Fruit fly (Drosophila melanogaster) whole organism, embryonic: ENCODE data around the gene CG4467.

Experiments used
- BEAF-32 ChIP-seq: fragments of 200-800 bp; sonication (Bioruptor generic); optimal IDR thresholded peaks from 3 replicates; lab custom pipeline; 2017; ENCODE audit warnings: missing biosample characterization, missing genetic modification characterization, mild to moderate bottlenecking, moderate library complexity, missing genetic modification reagents
- Blimp-1 ChIP-seq: fragments of 200-800 bp; sonication (Bioruptor generic); optimal IDR thresholded peaks from 3 replicates; lab custom pipeline; 2018; ENCODE audit warnings: missing biosample characterization, missing genetic modification characterization, mild to moderate bottlenecking, moderate library complexity, missing genetic modification reagents
- CG10959 ChIP-seq: fragments of 200-800 bp; sonication (Bioruptor generic); IDR thresholded peaks from 2 replicates; pipeline ENCODE4 v1.3.6; 2022; ENCODE audit warnings: missing biosample characterization, missing genetic modification characterization
- CG10979 ChIP-seq: fragments of 200-800 bp; sonication (Bioruptor generic); optimal IDR thresholded peaks from 2 replicates; lab custom pipeline; 2018; ENCODE audit warnings: missing biosample characterization, mild to moderate bottlenecking, missing genetic modification characterization, moderate library complexity
- CG11093 ChIP-seq: fragments of 200-800 bp; sonication (Bioruptor generic); IDR thresholded peaks from 3 replicates; pipeline ENCODE4 v1.3.6; 2022; ENCODE audit warnings: missing biosample characterization, missing genetic modification characterization
- CG13894 ChIP-seq: fragments of 200-800 bp; sonication (Bioruptor generic); optimal IDR thresholded peaks from 3 replicates; lab custom pipeline; 2018; ENCODE audit warnings: missing biosample characterization, mild to moderate bottlenecking, missing genetic modification characterization, moderate library complexity
- CG17359 ChIP-seq: fragments of 200-800 bp; sonication (Bioruptor generic); optimal IDR thresholded peaks from 3 replicates; lab custom pipeline; 2018; ENCODE audit warnings: missing biosample characterization, mild to moderate bottlenecking, missing genetic modification characterization, moderate library complexity
- CG1832 ChIP-seq: fragments of 200-800 bp; sonication (Bioruptor generic); optimal IDR thresholded peaks from 2 replicates; lab custom pipeline; 2017; ENCODE audit warnings: missing biosample characterization, mild to moderate bottlenecking, missing genetic modification characterization, inconsistent platforms
- CG18764 ChIP-seq: fragments of 200-800 bp; sonication (Bioruptor generic); optimal IDR thresholded peaks from 3 replicates; lab custom pipeline; 2016; ENCODE audit warnings: missing biosample characterization, missing genetic modification characterization
- CG32767 ChIP-seq: fragments of 200-800 bp; sonication (Bioruptor generic); IDR thresholded peaks from 2 replicates; pipeline ENCODE4 v1.3.6; 2022; ENCODE audit warnings: missing biosample characterization, missing genetic modification characterization
- CG4360 ChIP-seq: fragments of 200-800 bp; sonication (Bioruptor generic); IDR thresholded peaks from 2 replicates; pipeline ENCODE4 v1.3.6; 2022; ENCODE audit warnings: missing biosample characterization, missing genetic modification characterization
- CG6254 ChIP-seq: fragments of 200-800 bp; sonication (Bioruptor generic); optimal IDR thresholded peaks from 3 replicates; lab custom pipeline; 2017; ENCODE audit warnings: mild to moderate bottlenecking, missing biosample characterization, missing genetic modification reagents, missing genetic modification characterization
- CG6813 ChIP-seq: fragments of 200-800 bp; sonication (Bioruptor generic); optimal IDR thresholded peaks from 2 replicates; lab custom pipeline; 2017; ENCODE audit warnings: missing biosample characterization, missing genetic modification characterization, mild to moderate bottlenecking, moderate library complexity, missing genetic modification reagents
- CG8388 ChIP-seq: fragments of 200-800 bp; sonication (Bioruptor generic); optimal IDR thresholded peaks from 2 replicates; lab custom pipeline; 2019; ENCODE audit warnings: missing biosample characterization, mild to moderate bottlenecking, missing genetic modification characterization, moderate library complexity
- CkIIα-i1 ChIP-seq: fragments of 200-800 bp; sonication (Bioruptor generic); IDR thresholded peaks from 2 replicates; pipeline ENCODE4 v1.3.6; 2022; ENCODE audit warnings: missing biosample characterization, missing genetic modification characterization
- Dll ChIP-seq: fragments of 200-800 bp; sonication (Bioruptor generic); IDR thresholded peaks from 4 replicates; pipeline ENCODE4 v1.3.6; 2022; ENCODE audit warnings: missing biosample characterization, missing genetic modification characterization; ENCODE audit not compliant: partially characterized antibody
- Drgx ChIP-seq: fragments of 200-800 bp; sonication (Bioruptor generic); IDR thresholded peaks from 2 replicates; pipeline ENCODE4 v1.3.6; 2022; ENCODE audit warnings: missing biosample characterization, missing genetic modification characterization
- Ets65A ChIP-seq: fragments of 200-800 bp; sonication (Bioruptor generic); peaks from one replicate; lab custom pipeline; 2016; ENCODE audit warnings: missing biosample characterization, missing genetic modification characterization
- H2.0 ChIP-seq: fragments of 200-800 bp; sonication (Bioruptor generic); IDR thresholded peaks from 2 replicates; pipeline ENCODE4 v1.3.6; 2022; ENCODE audit warnings: missing biosample characterization, missing genetic modification characterization
- Hand ChIP-seq: fragments of 200-800 bp; sonication (Bioruptor generic); optimal IDR thresholded peaks from 2 replicates; lab custom pipeline; 2017; ENCODE audit warnings: mild to moderate bottlenecking, missing biosample characterization, missing genetic modification reagents, missing genetic modification characterization
- HmgD ChIP-seq: fragments of 200-800 bp; sonication (Bioruptor generic); optimal IDR thresholded peaks from 3 replicates; lab custom pipeline; 2016; ENCODE audit warnings: missing biosample characterization, missing genetic modification characterization
- Hr3 ChIP-seq: fragments of 200-800 bp; sonication (Bioruptor generic); optimal IDR thresholded peaks from 3 replicates; lab custom pipeline; 2016; ENCODE audit warnings: missing biosample characterization, missing genetic modification characterization
- Med ChIP-seq: fragments of 200-800 bp; sonication (Bioruptor generic); peaks from one replicate; lab custom pipeline; 2016; ENCODE audit warnings: missing biosample characterization, missing genetic modification characterization, mild to moderate bottlenecking, inconsistent platforms, moderate library complexity
- Ptx1 ChIP-seq: fragments of 200-800 bp; sonication (Bioruptor generic); IDR thresholded peaks from 2 replicates; pipeline ENCODE4 v1.3.6; 2022; ENCODE audit warnings: missing biosample characterization, missing genetic modification characterization
- Usf ChIP-seq: fragments of 200-800 bp; sonication (Bioruptor generic); optimal IDR thresholded peaks from 2 replicates; lab custom pipeline; 2017; ENCODE audit warnings: missing genotype, missing biosample characterization, missing genetic modification characterization
- Xrp1 ChIP-seq: fragments of 200-800 bp; sonication (Bioruptor generic); IDR thresholded peaks from 2 replicates; pipeline ENCODE4 v1.3.6; 2022; ENCODE audit warnings: missing biosample characterization, missing genetic modification characterization
- bab2 ChIP-seq: fragments of 200-800 bp; sonication (Bioruptor generic); optimal IDR thresholded peaks from 2 replicates; lab custom pipeline; 2016; ENCODE audit warnings: missing biosample characterization, missing genetic modification characterization
- chm ChIP-seq: fragments of 200-800 bp; sonication (Bioruptor generic); IDR thresholded peaks from 2 replicates; pipeline ENCODE4 v1.3.6; 2022; ENCODE audit warnings: missing biosample characterization, missing genetic modification characterization
- croc ChIP-seq: fragments of 200-800 bp; sonication (Bioruptor generic); conservative IDR thresholded peaks from 3 replicates; pipeline ENCODE4 v1.3.6; 2022; ENCODE audit warnings: missing biosample characterization, missing genetic modification characterization
- dmrt11E ChIP-seq: fragments of 200-800 bp; sonication (Bioruptor generic); optimal IDR thresholded peaks from 3 replicates; lab custom pipeline; 2018; ENCODE audit warnings: missing biosample characterization, mild to moderate bottlenecking, missing genetic modification characterization, moderate library complexity
- dysf ChIP-seq: fragments of 200-800 bp; sonication (Bioruptor generic); IDR thresholded peaks from 3 replicates; pipeline ENCODE4 v1.3.6; 2022; ENCODE audit warnings: missing biosample characterization, missing genetic modification characterization
- exex ChIP-seq: fragments of 200-800 bp; sonication (Bioruptor generic); optimal IDR thresholded peaks from 4 replicates; lab custom pipeline; 2018; ENCODE audit warnings: missing biosample characterization, mild to moderate bottlenecking, missing genetic modification characterization, moderate library complexity
- gcm ChIP-seq: fragments of 200-800 bp; sonication (Bioruptor generic); optimal IDR thresholded peaks from 2 replicates; lab custom pipeline; 2019; ENCODE audit warnings: missing biosample characterization, mild to moderate bottlenecking, missing genetic modification characterization, moderate library complexity
- grau ChIP-seq: fragments of 200-800 bp; optimal IDR thresholded peaks from 3 replicates; lab custom pipeline; 2019; ENCODE audit warnings: missing biosample characterization, mild to moderate bottlenecking, missing genetic modification characterization, moderate library complexity
- insv ChIP-seq, 2 experiments: fragments of 200-800 bp; sonication (Bioruptor generic); optimal IDR thresholded peaks; 3 replicates each; lab custom pipeline; 2016 to 2018; ENCODE audit warnings: missing biosample characterization in 2 of 2, missing genetic modification characterization in 2 of 2
- ken ChIP-seq: fragments of 200-800 bp; sonication (Bioruptor generic); IDR thresholded peaks from 3 replicates; pipeline ENCODE4 v1.3.6; 2022; ENCODE audit warnings: missing biosample characterization, missing genetic modification characterization
- lab ChIP-seq: fragments of 200-800 bp; sonication (Bioruptor generic); optimal IDR thresholded peaks from 3 replicates; lab custom pipeline; 2017; ENCODE audit warnings: missing biosample characterization, missing genetic modification characterization, mild to moderate bottlenecking, moderate library complexity, missing genetic modification reagents
- lbe ChIP-seq: fragments of 200-800 bp; sonication (Bioruptor generic); optimal IDR thresholded peaks from 2 replicates; lab custom pipeline; 2016; ENCODE audit warnings: missing biosample characterization, mild to moderate bottlenecking, missing genetic modification characterization
- lilli ChIP-seq: fragments of 200-800 bp; sonication (Bioruptor generic); optimal IDR thresholded peaks from 3 replicates; lab custom pipeline; 2016; ENCODE audit warnings: missing biosample characterization, missing genetic modification characterization
- lola ChIP-seq, 3 experiments: fragments of >200 bp in 2 of 3; fragments of 200-800 bp in 1 of 3; sonication (Bioruptor generic) in 1 of 3; optimal IDR thresholded peaks; 2 replicates each; lab custom pipeline; 2017 to 2019; ENCODE audit warnings: missing biosample characterization in 3 of 3, missing genetic modification characterization in 3 of 3, mild to moderate bottlenecking in 1 of 3, moderate library complexity in 1 of 3
- lov ChIP-seq, 2 experiments: fragments of 200-800 bp in 1 of 2; fragments of >200 bp in 1 of 2; sonication (Bioruptor generic) in 1 of 2; IDR thresholded peaks in 1 of 2; optimal IDR thresholded peaks in 1 of 2; 2 replicates in 1 of 2; 3 replicates in 1 of 2; pipeline versions ENCODE4 v1.3.6 to Lab custom; 2017 to 2022; ENCODE audit warnings: missing biosample characterization in 1 of 2, missing genetic modification characterization in 1 of 2
- org-1 ChIP-seq: fragments of 200-800 bp; sonication (Bioruptor generic); optimal IDR thresholded peaks from 2 replicates; lab custom pipeline; 2017; ENCODE audit warnings: missing biosample characterization, missing genetic modification characterization
- otp ChIP-seq: fragments of 200-800 bp; sonication (Bioruptor generic); IDR thresholded peaks from 3 replicates; pipeline ENCODE4, ENCODE4 v1.3.6; 2022; ENCODE audit warnings: missing biosample characterization, missing genetic modification characterization
- sd ChIP-seq: fragments of 200-800 bp; sonication (Bioruptor generic); optimal IDR thresholded peaks from 3 replicates; lab custom pipeline; 2018; ENCODE audit warnings: missing biosample characterization, mild to moderate bottlenecking, missing genetic modification characterization, moderate library complexity
- stc ChIP-seq: fragments of 200-800 bp; sonication (Bioruptor generic); IDR thresholded peaks from 2 replicates; pipeline ENCODE4 v1.3.6; 2022; ENCODE audit warnings: missing biosample characterization, missing genetic modification characterization
- unc-4 ChIP-seq: fragments of 200-800 bp; sonication (Bioruptor generic); IDR thresholded peaks from 2 replicates; pipeline ENCODE4 v1.3.6; 2022; ENCODE audit warnings: missing biosample characterization, missing genetic modification characterization; ENCODE audit not compliant: partially characterized antibody
- zen ChIP-seq: fragments of 200-800 bp; sonication (Bioruptor generic); optimal IDR thresholded peaks from 3 replicates; lab custom pipeline; 2018; ENCODE audit warnings: missing biosample characterization, mild to moderate bottlenecking, missing genetic modification characterization, moderate library complexity
- zfh1 ChIP-seq: fragments of 200-800 bp; sonication (Bioruptor generic); IDR thresholded peaks from 3 replicates; pipeline ENCODE4 v1.3.6; 2022; ENCODE audit warnings: missing biosample characterization, missing genetic modification characterization

CG4467 gene

dm6 chr3R:23293066-23293777 is 44.5 kb upstream of the CG4467 start (continued):
- TF ChIP-seq croc (GFP tag; lab: Robert Waterston, UW), result peak; percentile 45
- TF ChIP-seq Hand (GFP tag; lab: Kevin White, UChicago), result no peak
- peak; percentile 45 for TF ChIP-seq lab
- no peak for TF ChIP-seq bab2
- peak; percentile 63 for TF ChIP-seq Ptx1
- no peak for TF ChIP-seq CG13894
- no peak for TF ChIP-seq org-1 (GFP tag; lab: Kevin White, UChicago)
- TF ChIP-seq dmrt11E (tag; lab: Kevin White, UChicago), result peak; percentile 79
- peak; percentile 44; the same call in 1 of the 2 replicates for TF ChIP-seq stc (GFP tag; lab: Robert Waterston, UW)
- TF ChIP-seq chm, result peak; percentile 26; the same call in 1 of the 2 replicates
- peak; percentile 45 for TF ChIP-seq Hr3 (GFP tag; lab: Kevin White, UChicago)
- TF ChIP-seq unc-4 (GFP tag; lab: Robert Waterston, UW), result no peak
- peak; percentile 89 for TF ChIP-seq Xrp1 (GFP tag; lab: Robert Waterston, UW)
- no peak for TF ChIP-seq lov (optimal IDR thresholded peaks at IDR 0.05; lab: Kevin White, UChicago)
- peak; percentile 33; the same call in 1 of the 3 replicates for TF ChIP-seq lov (GFP tag; IDR thresholded peaks at IDR 0.05; lab: Robert Waterston, UW)
- TF ChIP-seq CG10959, result peak; percentile 63
- peak; percentile 70 for TF ChIP-seq CG10979 (tag; lab: Kevin White, UChicago)
- TF ChIP-seq HmgD (GFP tag; lab: Kevin White, UChicago), result no peak
- TF ChIP-seq dysf, result peak; percentile 50; the same call in 1 of the 3 replicates
- TF ChIP-seq CG1832 (GFP tag; lab: Kevin White, UChicago), result peak; percentile 70
- no peak for TF ChIP-seq insv (GFP tag; optimal IDR thresholded peaks at IDR 0.05; lab: Kevin White, UChicago)
- TF ChIP-seq H2.0 (GFP tag; lab: Robert Waterston, UW), result peak; percentile 28; the same call in 1 of the 2 replicates
- peak; percentile 8 for TF ChIP-seq zen (tag; lab: Kevin White, UChicago)
- peak; percentile 37 for TF ChIP-seq lilli (GFP tag; lab: Kevin White, UChicago)
- TF ChIP-seq CG4360, result no peak
- TF ChIP-seq lola (GFP tag; optimal IDR thresholded peaks at IDR 0.05; lab: Kevin White, UChicago), result peak in 2 of 3 experiments; percentile 61 to 68
- peak; percentile 29 for TF ChIP-seq CG6813
- TF ChIP-seq sd (tag; lab: Kevin White, UChicago), result peak; percentile 73
- peak; percentile 55; the same call in 1 of the 2 replicates for TF ChIP-seq CG32767 (GFP tag; lab: Robert Waterston, UW)
- peak; percentile 65 for TF ChIP-seq Blimp-1 (GFP tag; lab: Kevin White, UChicago)
- peak; percentile 40 for TF ChIP-seq lbe (GFP tag; lab: Kevin White, UChicago)
- TF ChIP-seq ken (GFP tag; lab: Robert Waterston, UW), result peak; percentile 11; the same call in 1 of the 3 replicates
- TF ChIP-seq Drgx (GFP tag; lab: Robert Waterston, UW), result peak; percentile 83
- peak; percentile 62 for TF ChIP-seq Ets65A (GFP tag; lab: Kevin White, UChicago)
- peak; percentile 1 for TF ChIP-seq CG18764 (GFP tag; lab: Kevin White, UChicago)
- TF ChIP-seq BEAF-32 (GFP tag; lab: Kevin White, UChicago), result no peak
- TF ChIP-seq otp (GFP tag; lab: Robert Waterston, UW), result no peak
- no peak for TF ChIP-seq Usf (GFP tag; lab: Kevin White, UChicago)
- peak; percentile 75 for TF ChIP-seq zfh1 (GFP tag; lab: Robert Waterston, UW)
- TF ChIP-seq CkIIα-i1, result no peak
- TF ChIP-seq CG17359 (tag; lab: Kevin White, UChicago), result peak; percentile 38
- TF ChIP-seq exex (tag; lab: Kevin White, UChicago), result peak; percentile 29
- peak; percentile 53 for TF ChIP-seq CG6254
- TF ChIP-seq gcm, result peak; percentile 47
- TF ChIP-seq grau (tag; lab: Kevin White, UChicago), result peak; percentile 51
- peak; percentile 13; the same call in 1 of the 4 replicates for TF ChIP-seq Dll
- peak; percentile 72 for TF ChIP-seq CG8388 (GFP tag; lab: Kevin White, UChicago)
- TF ChIP-seq CG11093 (GFP tag; lab: Robert Waterston, UW), result no peak
- TF ChIP-seq Med (GFP tag; lab: Kevin White, UChicago), result peak; percentile 35
